Fruit fly (Drosophila melanogaster) Kc167 (cell line): ENCODE results near the gene Tgs1.

Experiments used
- Myc ChIP-seq: fragments of >200 bp; optimal IDR thresholded peaks from 2 replicates; lab custom pipeline; 2017; ENCODE audit warnings: missing external identifiers
- Sin3A ChIP-seq: fragments of >200 bp; optimal IDR thresholded peaks from 2 replicates; lab custom pipeline; 2018; ENCODE audit warnings: missing external identifiers
- h ChIP-seq: fragments of >200 bp; optimal IDR thresholded peaks from 3 replicates; lab custom pipeline; 2018; ENCODE audit warnings: missing external identifiers
- insv ChIP-seq: fragments of >200 bp; optimal IDR thresholded peaks from 3 replicates; lab custom pipeline; 2018; ENCODE audit warnings: missing external identifiers
- psq ChIP-seq: fragments of >200 bp; optimal IDR thresholded peaks from 2 replicates; lab custom pipeline; 2017; ENCODE audit warnings: missing external identifiers
- ttk ChIP-seq: sonication (Bioruptor generic); optimal IDR thresholded peaks from 2 replicates; lab custom pipeline; 2017; ENCODE audit warnings: missing external identifiers

Tgs1 gene

dm6 chr3R:18232187-18232586, 23.1 kb upstream of the Tgs1 start:
- TF ChIP-seq insv (lab: Kevin White, UChicago), result no peak

- TF ChIP-seq ttk (lab: Kevin White, UChicago) (no peak), Myc (lab: Kevin White, UChicago) (no peak), Sin3A (lab: Kevin White, UChicago) (no peak), psq (lab: Kevin White, UChicago) (no peak), h (lab: Kevin White, UChicago) (no peak), insv (lab: Kevin White, UChicago) (no peak)
Measured at dm6 chr3R:18234699-18235257, 20.6 kb upstream of the Tgs1 start.

- TF ChIP-seq psq (lab: Kevin White, UChicago), result no peak
- no peak for TF ChIP-seq Sin3A (lab: Kevin White, UChicago)
- TF ChIP-seq ttk (lab: Kevin White, UChicago), result no peak
- TF ChIP-seq insv (lab: Kevin White, UChicago), result no peak
- no peak for TF ChIP-seq Myc (lab: Kevin White, UChicago)
- TF ChIP-seq h (lab: Kevin White, UChicago), result no peak
Measured at dm6 chr3R:18235879-18236278, 19.5 kb upstream of the Tgs1 start, which contains the start of gene repo. TSS of gene repo (plus strand) at chr3R:18236192.

dm6 chr3R:18242089-18242955, 13.0 kb upstream of the Tgs1 start, which contains the start of the genes CG7156 and 14-3-3epsilon:
TSS of gene CG7156 (minus strand) at chr3R:18242159.
TSS of gene 14-3-3epsilon (plus strand) at chr3R:18242531.
- TF ChIP-seq h (lab: Kevin White, UChicago) (no peak), psq (lab: Kevin White, UChicago) (no peak), Myc (lab: Kevin White, UChicago) (no peak), Sin3A (lab: Kevin White, UChicago) (no peak), ttk (lab: Kevin White, UChicago) (no peak), insv (lab: Kevin White, UChicago) (no peak)

- no peak for TF ChIP-seq Sin3A (lab: Kevin White, UChicago)
- no peak for TF ChIP-seq h (lab: Kevin White, UChicago)
- no peak for TF ChIP-seq Myc (lab: Kevin White, UChicago)
- no peak for TF ChIP-seq ttk (lab: Kevin White, UChicago)
- TF ChIP-seq insv (lab: Kevin White, UChicago), result no peak
- no peak for TF ChIP-seq psq (lab: Kevin White, UChicago)
Measured at dm6 chr3R:18243000-18243399, 12.3 kb upstream of the Tgs1 start.

- TF ChIP-seq insv (lab: Kevin White, UChicago), result no peak
- TF ChIP-seq ttk (lab: Kevin White, UChicago), result no peak
- TF ChIP-seq Sin3A (lab: Kevin White, UChicago), result no peak
- no peak for TF ChIP-seq psq (lab: Kevin White, UChicago)
- no peak for TF ChIP-seq Myc (lab: Kevin White, UChicago)
- TF ChIP-seq h (lab: Kevin White, UChicago), result no peak
Measured at dm6 chr3R:18243718-18244170, 11.6 kb upstream of the Tgs1 start.

dm6 chr3R:18244171-18245043, 10.9 kb upstream of the Tgs1 start:
- TF ChIP-seq Myc (lab: Kevin White, UChicago) (no peak), Sin3A (lab: Kevin White, UChicago) (no peak), psq (lab: Kevin White, UChicago) (no peak), h (lab: Kevin White, UChicago) (no peak), insv (lab: Kevin White, UChicago) (no peak), ttk (lab: Kevin White, UChicago) (no peak)

dm6 chr3R:18245044-18245596, 10.2 kb upstream of the Tgs1 start:
- no peak for TF ChIP-seq insv (lab: Kevin White, UChicago)
- no peak for TF ChIP-seq Sin3A (lab: Kevin White, UChicago)
- TF ChIP-seq ttk (lab: Kevin White, UChicago), result no peak

dm6 chr3R:18246041-18246440, 9.3 kb upstream of the Tgs1 start:
- TF ChIP-seq Sin3A (lab: Kevin White, UChicago) (no peak), ttk (lab: Kevin White, UChicago) (no peak), psq (lab: Kevin White, UChicago) (no peak), insv (lab: Kevin White, UChicago) (no peak), Myc (lab: Kevin White, UChicago) (no peak), h (lab: Kevin White, UChicago) (no peak)

- TF ChIP-seq ttk (lab: Kevin White, UChicago) (no peak), Sin3A (lab: Kevin White, UChicago) (no peak), insv (lab: Kevin White, UChicago) (no peak), h (lab: Kevin White, UChicago) (no peak), psq (lab: Kevin White, UChicago) (no peak), Myc (lab: Kevin White, UChicago) (no peak)
Measured at dm6 chr3R:18249268-18249667, 6.1 kb upstream of the Tgs1 start.
